Fruit fly (Drosophila melanogaster): Measurements from ENCODE around the gene Pvf2.

Gene Pvf2

DNA sequence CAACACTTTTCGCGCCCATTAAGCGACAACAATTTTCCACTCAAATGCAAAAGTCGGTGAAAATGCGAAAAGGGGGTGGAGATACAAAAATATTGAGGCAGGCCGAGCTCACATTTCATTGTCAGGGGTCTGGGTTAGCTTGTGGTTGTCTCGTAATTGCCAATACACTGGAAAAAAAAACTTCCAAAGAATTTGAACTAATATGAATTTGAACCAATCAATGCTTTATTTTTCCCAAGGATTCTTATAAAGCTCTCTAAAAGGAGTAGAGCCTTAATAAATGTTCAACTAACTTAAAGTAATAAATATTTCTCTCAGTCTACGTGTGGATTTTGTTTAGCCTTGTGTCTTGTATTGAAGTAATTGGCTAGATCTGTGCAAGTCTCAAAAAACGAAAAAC is 11.4 kb downstream of the Pvf2 start:
- no peak for TF ChIP-seq HLH106 (tag; optimal IDR thresholded peaks at IDR 0.05)
- TF ChIP-seq lola (GFP tag; optimal IDR thresholded peaks at IDR 0.05), result no peak

DNA sequence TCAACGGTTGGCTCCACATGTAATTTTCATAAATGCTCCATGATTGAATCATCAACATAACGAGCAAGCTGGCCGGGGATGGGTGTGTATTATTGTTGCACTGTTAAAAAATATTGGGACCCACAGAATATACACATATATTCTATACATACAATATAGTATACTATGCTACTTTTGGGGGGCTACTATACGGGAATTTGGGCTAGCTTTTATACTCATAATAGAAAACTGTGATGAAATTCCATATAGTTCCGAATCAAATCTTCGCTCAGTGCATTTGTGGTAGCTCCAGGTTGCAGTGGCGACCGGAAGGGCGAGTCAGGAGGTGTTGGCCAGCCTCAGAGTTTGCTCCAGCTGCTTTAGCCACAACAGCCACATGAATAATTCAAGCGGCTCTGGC is 12.6 kb downstream of the Pvf2 start:
- peak; percentile 26 for TF ChIP-seq fru (GFP tag; optimal IDR thresholded peaks at IDR 0.05)
- TF ChIP-seq dl (GFP tag; optimal IDR thresholded peaks at IDR 0.05; ENCODE audit: insufficient read depth in 1 of 2, partially characterized antibody in 2 of 2), result no peak
- TF ChIP-seq foxo (GFP tag; optimal IDR thresholded peaks at IDR 0.05), result peak in 1 of 2 experiments; percentile 22
- TF ChIP-seq brk (GFP tag; optimal IDR thresholded peaks at IDR 0.05), result no peak
- TF ChIP-seq h (GFP tag; optimal IDR thresholded peaks at IDR 0.05), result peak; percentile 16
- peak; percentile 3 for TF ChIP-seq HLH106 (tag; optimal IDR thresholded peaks at IDR 0.05)

DNA sequence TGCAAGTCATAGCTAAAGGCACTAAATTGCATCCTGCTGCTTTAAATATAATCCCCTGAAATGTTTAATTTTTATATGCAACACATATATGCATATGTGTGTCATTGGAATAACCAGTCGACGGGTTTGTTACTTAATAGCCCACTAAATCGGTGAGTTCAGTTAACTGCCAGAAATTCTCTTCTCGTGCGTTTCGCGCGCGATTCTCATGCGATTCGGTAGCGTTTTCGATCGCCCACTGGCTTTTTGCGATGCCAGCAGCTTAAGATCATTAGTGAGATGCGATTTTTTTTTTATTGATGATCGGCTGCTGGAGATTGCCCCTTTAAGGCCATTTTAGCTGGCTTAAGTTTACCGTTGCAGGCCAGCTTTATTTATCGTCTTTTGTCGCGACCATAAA is 13.2 kb downstream of the Pvf2 start:
- peak; percentile 59 for TF ChIP-seq Myc (optimal IDR thresholded peaks at IDR 0.05)
- TF ChIP-seq Dfd (GFP tag; optimal IDR thresholded peaks at IDR 0.05), result no peak

DNA sequence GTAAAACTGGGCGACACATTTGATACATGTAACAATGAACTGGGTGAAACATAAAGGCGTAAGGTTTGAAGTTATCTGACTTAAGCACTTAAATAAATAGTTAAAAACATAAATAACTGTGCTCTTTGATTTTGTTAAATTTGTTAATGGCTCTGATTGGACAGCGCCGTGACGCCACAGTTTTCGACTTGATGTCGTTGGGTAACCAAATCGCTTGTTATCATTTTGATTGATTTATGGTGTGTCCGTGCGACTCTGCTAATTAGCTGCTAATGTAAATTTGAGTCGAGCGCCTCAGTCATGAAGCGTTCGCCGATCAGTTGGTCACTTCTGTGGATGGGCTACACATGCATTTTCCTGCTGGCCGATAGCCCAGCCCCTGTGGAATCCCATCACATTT is 16.8 kb downstream of the Pvf2 start, which contains the start of gene Ugt307A1:
Gene Ugt307A1 (plus strand): TSS at position 301 of the 400 bp plus-strand sequence.
- TF ChIP-seq lola (GFP tag; optimal IDR thresholded peaks at IDR 0.05), result no peak
- TF ChIP-seq woc (GFP tag; optimal IDR thresholded peaks at IDR 0.05), result no peak
- TF ChIP-seq jim (GFP tag; optimal IDR thresholded peaks at IDR 0.05), result no peak
- no peak for TF ChIP-seq h (GFP tag; optimal IDR thresholded peaks at IDR 0.05)
- TF ChIP-seq CrebA (GFP tag; optimal IDR thresholded peaks at IDR 0.05; ENCODE audit: borderline replicate concordance), result no peak
- no peak for TF ChIP-seq sage (GFP tag; optimal IDR thresholded peaks at IDR 0.05)
- no peak for TF ChIP-seq GATAd (GFP tag; optimal IDR thresholded peaks at IDR 0.05)
- TF ChIP-seq fru (GFP tag; optimal IDR thresholded peaks at IDR 0.05), result no peak
- no peak for TF ChIP-seq N (GFP tag; optimal IDR thresholded peaks at IDR 0.05)
- TF ChIP-seq CG9705 (GFP tag; optimal IDR thresholded peaks at IDR 0.05), result no peak
- TF ChIP-seq OdsH (GFP tag; optimal IDR thresholded peaks at IDR 0.05), result no peak
- no peak for TF ChIP-seq Abd-B (GFP tag; optimal IDR thresholded peaks at IDR 0.05)
- no peak for TF ChIP-seq Sp1 (GFP tag; optimal IDR thresholded peaks at IDR 0.05)
- TF ChIP-seq br (GFP tag; optimal IDR thresholded peaks at IDR 0.05), result no peak
- TF ChIP-seq brk (GFP tag; optimal IDR thresholded peaks at IDR 0.05), result no peak

DNA sequence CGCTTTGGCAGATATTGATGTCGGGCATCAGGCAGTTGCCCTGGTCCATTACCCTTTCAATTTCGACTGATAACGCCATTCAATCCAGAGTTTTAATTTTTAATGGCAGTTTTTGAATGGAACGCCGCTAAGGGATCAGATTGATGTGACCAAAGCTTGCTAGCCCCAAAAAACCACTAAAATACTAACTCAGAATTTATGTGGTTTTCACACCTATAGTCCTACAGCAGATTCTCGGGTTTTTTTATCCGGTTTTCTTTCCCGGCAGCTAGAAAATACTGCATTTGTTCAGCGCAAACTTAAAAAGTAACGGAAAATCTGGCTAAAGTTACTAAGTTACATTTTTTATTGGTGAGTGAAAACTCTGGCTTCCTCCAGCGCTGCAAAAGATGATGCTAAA is 18.7 kb downstream of the Pvf2 start, which contains the start of gene Nuf2:
Gene Nuf2 (minus strand): TSS at position 151 of the 400 bp plus-strand sequence.
- TF ChIP-seq N (GFP tag; optimal IDR thresholded peaks at IDR 0.05) (peak; percentile 83), CG32264 (GFP tag; optimal IDR thresholded peaks at IDR 0.05) (no peak), Myc (optimal IDR thresholded peaks at IDR 0.05) (peak; percentile 33)

DNA sequence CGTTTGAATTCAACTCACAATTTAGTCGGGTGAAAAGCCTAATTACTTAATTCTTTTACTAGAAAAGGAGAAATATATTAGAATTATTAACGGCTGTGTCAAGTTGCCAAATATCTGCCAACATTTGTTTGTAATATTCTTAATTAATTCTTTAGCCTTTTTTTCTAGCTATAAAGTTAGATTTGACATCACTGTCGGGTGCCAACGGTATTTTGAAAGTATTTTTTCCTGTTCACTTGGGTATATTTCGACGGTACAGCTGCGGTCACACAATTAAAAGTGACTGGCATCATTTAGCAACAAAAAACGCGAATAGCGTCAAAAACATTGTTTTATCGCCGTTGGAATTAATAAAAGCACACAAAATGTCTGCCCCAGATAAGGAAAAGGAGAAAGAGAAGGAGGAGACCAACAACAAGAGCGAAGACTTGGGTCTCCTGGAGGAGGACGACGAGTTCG is 20.7 kb downstream of the Pvf2 start, which contains the start of gene Sem1:
Gene Sem1 (plus strand): TSS at position 266 of the 459 bp plus-strand sequence.
- no peak for TF ChIP-seq Dif (GFP tag; optimal IDR thresholded peaks at IDR 0.05; ENCODE audit: partially characterized antibody)
- no peak for TF ChIP-seq CrebA (GFP tag; optimal IDR thresholded peaks at IDR 0.05; ENCODE audit: borderline replicate concordance)
- no peak for TF ChIP-seq jim (GFP tag; optimal IDR thresholded peaks at IDR 0.05)
- TF ChIP-seq lola (GFP tag; optimal IDR thresholded peaks at IDR 0.05), result no peak
- TF ChIP-seq fru (GFP tag; optimal IDR thresholded peaks at IDR 0.05), result no peak
- TF ChIP-seq HLH106 (tag; optimal IDR thresholded peaks at IDR 0.05), result peak; percentile 3
- TF ChIP-seq Sp1 (GFP tag; optimal IDR thresholded peaks at IDR 0.05), result no peak
- TF ChIP-seq pan (optimal IDR thresholded peaks at IDR 0.05), result no peak
- TF ChIP-seq Hnf4 (GFP tag; optimal IDR thresholded peaks at IDR 0.05), result no peak
- TF ChIP-seq tai (GFP tag; optimal IDR thresholded peaks at IDR 0.05), result peak; percentile 18
- TF ChIP-seq Hr83 (GFP tag; optimal IDR thresholded peaks at IDR 0.05; ENCODE audit: poor library complexity, severe bottlenecking), result no peak
- TF ChIP-seq woc (GFP tag; optimal IDR thresholded peaks at IDR 0.05), result peak; percentile 78
- no peak for TF ChIP-seq ey (GFP tag; optimal IDR thresholded peaks at IDR 0.05)
- TF ChIP-seq rgr (GFP tag; optimal IDR thresholded peaks at IDR 0.05), result no peak
- TF ChIP-seq h (GFP tag; optimal IDR thresholded peaks at IDR 0.05), result no peak
- TF ChIP-seq dsf (GFP tag; optimal IDR thresholded peaks at IDR 0.05; ENCODE audit: borderline replicate concordance), result no peak
- TF ChIP-seq Myc (optimal IDR thresholded peaks at IDR 0.05), result peak; percentile 85
- TF ChIP-seq Rel (GFP tag; optimal IDR thresholded peaks at IDR 0.05), result no peak
- peak; percentile 41 for TF ChIP-seq Rel (tag; optimal IDR thresholded peaks at IDR 0.05)
- no peak for TF ChIP-seq Abd-B (GFP tag; optimal IDR thresholded peaks at IDR 0.05)
- TF ChIP-seq dmrt93B (GFP tag; optimal IDR thresholded peaks at IDR 0.05), result no peak
- TF ChIP-seq br (GFP tag; optimal IDR thresholded peaks at IDR 0.05), result no peak
- TF ChIP-seq CG32264 (GFP tag; optimal IDR thresholded peaks at IDR 0.05), result no peak
- TF ChIP-seq brk (GFP tag; optimal IDR thresholded peaks at IDR 0.05), result no peak
- no peak for TF ChIP-seq psq (GFP tag; optimal IDR thresholded peaks at IDR 0.05)

Measured in whole organism, wandering third instar larva.